Fruit fly (Drosophila melanogaster) whole organism, embryonic: Measurements from ENCODE around the gene CG12546.

Source experiments
- Abd-B ChIP-seq: fragments of 200-800 bp; sonication (Bioruptor generic); optimal IDR thresholded peaks from 2 replicates; lab custom pipeline; 2018; ENCODE audit warnings: missing biosample characterization, mild to moderate bottlenecking, missing genetic modification characterization, moderate library complexity
- BtbVII ChIP-seq: fragments of 200-800 bp; sonication (Bioruptor generic); optimal IDR thresholded peaks from 3 replicates; lab custom pipeline; 2017; ENCODE audit warnings: missing biosample characterization, mild to moderate bottlenecking, missing genetic modification characterization
- CG10209 ChIP-seq: fragments of 200-800 bp; sonication (Bioruptor generic); optimal IDR thresholded peaks from 3 replicates; lab custom pipeline; 2017; ENCODE audit warnings: missing biosample characterization, mild to moderate bottlenecking, missing genetic modification characterization, missing genetic modification reagents
- CG10462 ChIP-seq: fragments of 200-800 bp; sonication (Bioruptor generic); optimal IDR thresholded peaks from 2 replicates; lab custom pipeline; 2016; ENCODE audit warnings: missing biosample characterization, missing genetic modification characterization
- CG10543 ChIP-seq: fragments of 200-800 bp; sonication (Bioruptor generic); optimal IDR thresholded peaks from 3 replicates; lab custom pipeline; 2017; ENCODE audit warnings: missing biosample characterization, mild to moderate bottlenecking, missing genetic modification characterization, moderate library complexity
- CG11247 ChIP-seq: fragments of 200-800 bp; sonication (Bioruptor generic); IDR thresholded peaks from 2 replicates; pipeline ENCODE4 v1.3.6; 2022; ENCODE audit warnings: missing biosample characterization, missing genetic modification characterization
- CG11695 ChIP-seq: fragments of 200-800 bp; sonication (Bioruptor generic); IDR thresholded peaks from 3 replicates; pipeline ENCODE4 v1.3.6; 2022; ENCODE audit warnings: missing biosample characterization, missing genetic modification characterization
- CG11723 ChIP-seq: fragments of 200-800 bp; sonication (Bioruptor generic); optimal IDR thresholded peaks from 2 replicates; lab custom pipeline; 2017; ENCODE audit warnings: missing biosample characterization, mild to moderate bottlenecking, missing genetic modification characterization
- CG12219 ChIP-seq: fragments of 200-800 bp; sonication (Bioruptor generic); optimal IDR thresholded peaks from 3 replicates; lab custom pipeline; 2018; ENCODE audit warnings: missing biosample characterization, mild to moderate bottlenecking, missing genetic modification characterization
- CG13424 ChIP-seq: fragments of 200-800 bp; sonication (Bioruptor generic); optimal IDR thresholded peaks from 2 replicates; lab custom pipeline; 2019; ENCODE audit warnings: missing biosample characterization, mild to moderate bottlenecking, missing genetic modification characterization, moderate library complexity
- CG14710 ChIP-seq: fragments of 200-800 bp; sonication (Bioruptor generic); optimal IDR thresholded peaks from 3 replicates; lab custom pipeline; 2019; ENCODE audit warnings: missing biosample characterization, mild to moderate bottlenecking, missing genetic modification characterization, moderate library complexity
- CG15011 ChIP-seq: fragments of 200-800 bp; sonication (Bioruptor generic); optimal IDR thresholded peaks from 3 replicates; lab custom pipeline; 2018; ENCODE audit warnings: missing biosample characterization, mild to moderate bottlenecking, missing genetic modification characterization
- CG15514 ChIP-seq: fragments of 200-800 bp; sonication (Bioruptor generic); optimal IDR thresholded peaks from 3 replicates; lab custom pipeline; 2017; ENCODE audit warnings: missing biosample characterization, missing genetic modification characterization, mild to moderate bottlenecking, moderate library complexity, missing genetic modification reagents
- CG15601 ChIP-seq: fragments of 200-800 bp; sonication (Bioruptor generic); optimal IDR thresholded peaks from 3 replicates; lab custom pipeline; 2019; ENCODE audit warnings: missing biosample characterization, mild to moderate bottlenecking, missing genetic modification characterization, moderate library complexity
- CG34376 ChIP-seq: fragments of 200-800 bp; sonication (Bioruptor generic); optimal IDR thresholded peaks from 2 replicates; lab custom pipeline; 2018; ENCODE audit warnings: missing biosample characterization, mild to moderate bottlenecking, missing genetic modification characterization
- CG4360 ChIP-seq: fragments of 200-800 bp; sonication (Bioruptor generic); IDR thresholded peaks from 2 replicates; pipeline ENCODE4 v1.3.6; 2022; ENCODE audit warnings: missing biosample characterization, missing genetic modification characterization
- CG8290 ChIP-seq, 3 experiments: fragments of 200-800 bp; sonication (Bioruptor generic); optimal IDR thresholded peaks; 2 replicates each; lab custom pipeline; 2016 to 2019; ENCODE audit warnings: missing biosample characterization in 3 of 3, missing genetic modification characterization in 3 of 3, mild to moderate bottlenecking in 2 of 3, moderate library complexity in 1 of 3
- CG8478 ChIP-seq: fragments of >200 bp; optimal IDR thresholded peaks from 2 replicates; lab custom pipeline; 2018
- CG8765 ChIP-seq: fragments of 200-800 bp; sonication (Bioruptor generic); IDR thresholded peaks from 2 replicates; pipeline ENCODE4 v1.3.6; 2022; ENCODE audit warnings: missing biosample characterization, missing genetic modification characterization
- CTCF ChIP-seq: fragments of 200-800 bp; sonication (Bioruptor generic); optimal IDR thresholded peaks from 2 replicates; lab custom pipeline; 2017; ENCODE audit warnings: missing biosample characterization, mild to moderate bottlenecking, missing genetic modification characterization, moderate library complexity
- CrebB ChIP-seq: fragments of 200-800 bp; sonication (Bioruptor generic); optimal IDR thresholded peaks from 3 replicates; lab custom pipeline; 2018; ENCODE audit warnings: missing biosample characterization, mild to moderate bottlenecking, missing genetic modification characterization
- Dad ChIP-seq: fragments of 200-800 bp; sonication (Bioruptor generic); optimal IDR thresholded peaks from 3 replicates; lab custom pipeline; 2016; ENCODE audit warnings: missing biosample characterization, missing genetic modification characterization
- E2f2 ChIP-seq: fragments of 200-800 bp; sonication (Bioruptor generic); IDR thresholded peaks from 2 replicates; pipeline ENCODE4 v1.3.6; 2022; ENCODE audit warnings: missing biosample characterization, missing genetic modification characterization
- Gsc ChIP-seq: fragments of 200-800 bp; sonication (Bioruptor generic); IDR thresholded peaks from 2 replicates; pipeline ENCODE4 v1.3.6; 2022; ENCODE audit warnings: missing biosample characterization, missing genetic modification characterization
- Gug ChIP-seq: fragments of 200-800 bp; sonication (Bioruptor generic); IDR thresholded peaks from 4 replicates; pipeline ENCODE4 v1.3.6; 2022; ENCODE audit warnings: missing biosample characterization, missing genetic modification characterization
- MBD-R2 ChIP-seq: fragments of 200-800 bp; sonication (Bioruptor generic); IDR thresholded peaks from 2 replicates; pipeline ENCODE4 v1.3.6; 2022; ENCODE audit warnings: missing biosample characterization, missing genetic modification characterization
- MTF-1 ChIP-seq: fragments of 200-800 bp; sonication (Bioruptor generic); optimal IDR thresholded peaks from 2 replicates; lab custom pipeline; 2018; ENCODE audit warnings: missing biosample characterization, mild to moderate bottlenecking, missing genetic modification characterization, borderline replicate concordance
- Meics ChIP-seq: fragments of 200-800 bp; sonication (Bioruptor generic); optimal IDR thresholded peaks from 2 replicates; lab custom pipeline; 2017; ENCODE audit warnings: missing biosample characterization, mild to moderate bottlenecking, missing genetic modification characterization
- Mes4 ChIP-seq: fragments of 200-800 bp; sonication (Bioruptor generic); optimal IDR thresholded peaks from 2 replicates; lab custom pipeline; 2016; ENCODE audit warnings: missing biosample characterization, missing genetic modification characterization
- Rx ChIP-seq: fragments of 200-800 bp; sonication (Bioruptor generic); IDR thresholded peaks from 2 replicates; pipeline ENCODE4 v1.3.6; 2022; ENCODE audit warnings: missing biosample characterization, missing genetic modification characterization
- Scr ChIP-seq: fragments of 200-800 bp; sonication (Bioruptor generic); IDR thresholded peaks from 2 replicates; pipeline ENCODE4 v1.3.6; 2022; ENCODE audit warnings: missing biosample characterization, missing genetic modification characterization; ENCODE audit not compliant: partially characterized antibody
- Spps ChIP-seq: fragments of 200-800 bp; sonication (Bioruptor generic); optimal IDR thresholded peaks from 2 replicates; lab custom pipeline; 2018; ENCODE audit warnings: missing biosample characterization, mild to moderate bottlenecking, missing genetic modification characterization
- ash1 ChIP-seq: fragments of 200-800 bp; sonication (Bioruptor generic); optimal IDR thresholded peaks from 2 replicates; lab custom pipeline; 2018; ENCODE audit warnings: missing biosample characterization, mild to moderate bottlenecking, missing genetic modification characterization
- bcd ChIP-seq: fragments of 200-800 bp; sonication (Bioruptor generic); optimal IDR thresholded peaks from 2 replicates; lab custom pipeline; 2017; ENCODE audit warnings: missing biosample characterization, mild to moderate bottlenecking, missing genetic modification characterization
- da ChIP-seq: fragments of 200-800 bp; sonication (Bioruptor generic); optimal IDR thresholded peaks from 2 replicates; lab custom pipeline; 2016; ENCODE audit warnings: missing biosample characterization, missing genetic modification characterization
- dan ChIP-seq: fragments of 200-800 bp; sonication (Bioruptor generic); IDR thresholded peaks from 2 replicates; pipeline ENCODE4 v1.3.6; 2022; ENCODE audit warnings: missing biosample characterization, missing genetic modification characterization
- dm ChIP-seq: fragments of 200-800 bp; sonication (Bioruptor generic); optimal IDR thresholded peaks from 3 replicates; lab custom pipeline; 2016; ENCODE audit warnings: missing biosample characterization, missing genetic modification characterization
- ewg ChIP-seq: fragments of 200-800 bp; sonication (Bioruptor generic); optimal IDR thresholded peaks from 3 replicates; lab custom pipeline; 2017; ENCODE audit warnings: mild to moderate bottlenecking, missing biosample characterization, missing genetic modification reagents, missing genetic modification characterization
- exex ChIP-seq: fragments of 200-800 bp; sonication (Bioruptor generic); optimal IDR thresholded peaks from 4 replicates; lab custom pipeline; 2018; ENCODE audit warnings: missing biosample characterization, mild to moderate bottlenecking, missing genetic modification characterization, moderate library complexity
- fru ChIP-seq: fragments of >200 bp; optimal IDR thresholded peaks from 2 replicates; lab custom pipeline; 2017
- ftz-f1 ChIP-seq: fragments of 200-800 bp; sonication (Bioruptor generic); optimal IDR thresholded peaks from 2 replicates; lab custom pipeline; 2016; ENCODE audit warnings: missing biosample characterization, missing genetic modification characterization
- insv ChIP-seq, 2 experiments: fragments of 200-800 bp; sonication (Bioruptor generic); optimal IDR thresholded peaks; 3 replicates each; lab custom pipeline; 2016 to 2018; ENCODE audit warnings: missing biosample characterization in 2 of 2, missing genetic modification characterization in 2 of 2
- lov ChIP-seq, 2 experiments: fragments of 200-800 bp in 1 of 2; fragments of >200 bp in 1 of 2; sonication (Bioruptor generic) in 1 of 2; IDR thresholded peaks in 1 of 2; optimal IDR thresholded peaks in 1 of 2; 2 replicates in 1 of 2; 3 replicates in 1 of 2; pipeline versions ENCODE4 v1.3.6 to Lab custom; 2017 to 2022; ENCODE audit warnings: missing biosample characterization in 1 of 2, missing genetic modification characterization in 1 of 2
- nerfin-2 ChIP-seq: fragments of 200-800 bp; sonication (Bioruptor generic); IDR thresholded peaks from 2 replicates; pipeline ENCODE4 v1.3.6; 2022; ENCODE audit warnings: missing biosample characterization, missing genetic modification characterization; ENCODE audit not compliant: partially characterized antibody
- odd ChIP-seq: fragments of 200-800 bp; sonication (Bioruptor generic); optimal IDR thresholded peaks from 2 replicates; lab custom pipeline; 2017; ENCODE audit warnings: missing biosample characterization, mild to moderate bottlenecking, missing genetic modification characterization
- org-1 ChIP-seq: fragments of 200-800 bp; sonication (Bioruptor generic); optimal IDR thresholded peaks from 2 replicates; lab custom pipeline; 2017; ENCODE audit warnings: missing biosample characterization, missing genetic modification characterization
- pros ChIP-seq: fragments of 200-800 bp; sonication (Bioruptor generic); optimal IDR thresholded peaks from 3 replicates; lab custom pipeline; 2019; ENCODE audit warnings: missing biosample characterization, mild to moderate bottlenecking, missing genetic modification characterization, moderate library complexity
- zen ChIP-seq: fragments of 200-800 bp; sonication (Bioruptor generic); optimal IDR thresholded peaks from 3 replicates; lab custom pipeline; 2018; ENCODE audit warnings: missing biosample characterization, mild to moderate bottlenecking, missing genetic modification characterization, moderate library complexity
- zfh2 ChIP-seq: fragments of 200-800 bp; sonication (Bioruptor generic); optimal IDR thresholded peaks from 2 replicates; lab custom pipeline; 2016; ENCODE audit warnings: missing biosample characterization, missing genetic modification characterization

Gene CG12546

dm6 chr3L:22717137-22717767 is 23.6 kb upstream of the CG12546 start, which contains the start of the genes ArfGAP3 and CG32452 (continued):
- TF ChIP-seq CG14710 (tag; lab: Kevin White, UChicago) (peak; percentile 84), CG11695 (GFP tag; lab: Robert Waterston, UW) (peak; percentile 48; the same call in 2 of the 3 replicates), lov (optimal IDR thresholded peaks at IDR 0.05; lab: Kevin White, UChicago) (no peak), lov (GFP tag; IDR thresholded peaks at IDR 0.05; lab: Robert Waterston, UW) (peak; percentile 45; the same call in 1 of the 3 replicates), Gsc (GFP tag; lab: Robert Waterston, UW) (no peak), nerfin-2 (GFP tag; lab: Robert Waterston, UW) (no peak), E2f2 (GFP tag; lab: Robert Waterston, UW) (peak; percentile 54; the same call in 1 of the 2 replicates), CG8478 (lab: Kevin White, UChicago) (no peak), CG8290 (GFP tag; optimal IDR thresholded peaks at IDR 0.05; lab: Kevin White, UChicago) (peak; percentile 66), CG8290 (tag; optimal IDR thresholded peaks at IDR 0.05; lab: Kevin White, UChicago) (peak; percentile 24 to 71), Spps (peak; percentile 34), CG34376 (GFP tag; lab: Kevin White, UChicago) (peak; percentile 55), ewg (GFP tag; lab: Kevin White, UChicago) (peak; percentile 34), CG15601 (peak; percentile 77), Meics (GFP tag; lab: Kevin White, UChicago) (peak; percentile 73), Abd-B (GFP tag; lab: Kevin White, UChicago) (peak; percentile 60), ash1 (GFP tag; lab: Kevin White, UChicago) (no peak), odd (no peak), dan (GFP tag; lab: Robert Waterston, UW) (no peak), dm (GFP tag; lab: Kevin White, UChicago) (peak; percentile 43), zen (tag; lab: Kevin White, UChicago) (peak; percentile 66), CG11723 (GFP tag; lab: Kevin White, UChicago) (peak; percentile 37), CG10209 (GFP tag; lab: Kevin White, UChicago) (peak; percentile 70), bcd (GFP tag; lab: Kevin White, UChicago) (peak; percentile 67), CG10462 (GFP tag; lab: Kevin White, UChicago) (peak; percentile 61), CG15011 (GFP tag; lab: Kevin White, UChicago) (peak; percentile 21), CrebB (tag; lab: Kevin White, UChicago) (peak; percentile 50), da (GFP tag; lab: Kevin White, UChicago) (peak; percentile 35), fru (lab: Kevin White, UChicago) (no peak), CG8765 (peak; percentile 29; the same call in 1 of the 2 replicates), CTCF (GFP tag; lab: Kevin White, UChicago) (no peak), MTF-1 (GFP tag; lab: Kevin White, UChicago) (peak; percentile 50), zfh2 (GFP tag; lab: Kevin White, UChicago) (peak; percentile 80), MBD-R2 (GFP tag; lab: Robert Waterston, UW) (peak; percentile 22), Gug (peak; percentile 51; the same call in 2 of the 4 replicates), Scr (peak; percentile 75), CG13424 (tag; lab: Kevin White, UChicago) (peak; percentile 83), Mes4 (GFP tag; lab: Kevin White, UChicago) (no peak), insv (GFP tag; optimal IDR thresholded peaks at IDR 0.05; lab: Kevin White, UChicago) (peak in 1 of 2 experiments; percentile 23), CG12219 (GFP tag; lab: Kevin White, UChicago) (peak; percentile 32), CG11247 (GFP tag; lab: Robert Waterston, UW) (peak; percentile 80), CG10543 (GFP tag; lab: Kevin White, UChicago) (peak; percentile 81), exex (peak; percentile 47), org-1 (GFP tag; lab: Kevin White, UChicago) (no peak), ftz-f1 (GFP tag; lab: Kevin White, UChicago) (peak; percentile 77), CG4360 (GFP tag; lab: Robert Waterston, UW) (no peak), CG15514 (peak; percentile 97), Rx (peak; percentile 53; the same call in 1 of the 2 replicates), BtbVII (GFP tag; lab: Kevin White, UChicago) (peak; percentile 61), Dad (GFP tag; lab: Kevin White, UChicago) (peak; percentile 48), pros (no peak)
